Fruit fly (Drosophila melanogaster): ENCODE measurements around the gene CG31676.

dm6 chr2L:20802839-20803238, 37.7 kb upstream of the CG31676 start:
- no peak for TF ChIP-seq kay (GFP tag; ENCODE audit: borderline replicate concordance)
- TF ChIP-seq CG7045 (GFP tag; optimal IDR thresholded peaks at IDR 0.05), result no peak
- no peak for TF ChIP-seq Mnt (GFP tag; optimal IDR thresholded peaks at IDR 0.05)
- TF ChIP-seq CG11617 (GFP tag; optimal IDR thresholded peaks at IDR 0.05), result no peak
- TF ChIP-seq CG33017 (tag; optimal IDR thresholded peaks at IDR 0.05), result no peak
- no peak for TF ChIP-seq CG7101 (tag; optimal IDR thresholded peaks at IDR 0.05)
- no peak for TF ChIP-seq CG14711 (tag; optimal IDR thresholded peaks at IDR 0.05)
- no peak for TF ChIP-seq Clk (GFP tag; optimal IDR thresholded peaks at IDR 0.05)
- no peak for TF ChIP-seq cnc (optimal IDR thresholded peaks at IDR 0.05)
- TF ChIP-seq bab1 (GFP tag; optimal IDR thresholded peaks at IDR 0.05), result no peak
- TF ChIP-seq pad (GFP tag; optimal IDR thresholded peaks at IDR 0.05), result no peak
- no peak for TF ChIP-seq Crg-1 (GFP tag; optimal IDR thresholded peaks at IDR 0.05)
- no peak for TF ChIP-seq CG5204 (GFP tag; optimal IDR thresholded peaks at IDR 0.05)
